Fruit fly (Drosophila melanogaster): ENCODE results near the gene mdy.

Gene mdy

dm6 chr2L:16826872-16827506 is 10.5 kb downstream of the mdy start, which contains the start of gene AspRS-m (continued):
- TF ChIP-seq phol (tag; optimal IDR thresholded peaks at IDR 0.05) (no peak), CG8924 (tag; optimal IDR thresholded peaks at IDR 0.05) (no peak), ab (GFP tag; optimal IDR thresholded peaks at IDR 0.05) (no peak), B-H1 (GFP tag; IDR thresholded peaks at IDR 0.05) (no peak), sqz (GFP tag; optimal IDR thresholded peaks at IDR 0.05) (no peak), usp (GFP tag; optimal IDR thresholded peaks at IDR 0.05) (no peak), CG17802 (tag; optimal IDR thresholded peaks at IDR 0.05) (no peak), CTCF (GFP tag; optimal IDR thresholded peaks at IDR 0.05) (no peak), repo (GFP tag; optimal IDR thresholded peaks at IDR 0.05) (no peak), Dad (GFP tag; optimal IDR thresholded peaks at IDR 0.05) (no peak), CG33557 (GFP tag; optimal IDR thresholded peaks at IDR 0.05) (no peak), ase (GFP tag; IDR thresholded peaks at IDR 0.05) (no peak), hth (optimal IDR thresholded peaks at IDR 0.05) (no peak), Lim3 (GFP tag; IDR thresholded peaks at IDR 0.05) (no peak), Hr78 (GFP tag; optimal IDR thresholded peaks at IDR 0.05) (no peak), CG9609 (GFP tag; optimal IDR thresholded peaks at IDR 0.05) (no peak), Gsc (GFP tag; IDR thresholded peaks at IDR 0.05) (no peak), gcm2 (GFP tag; optimal IDR thresholded peaks at IDR 0.05) (no peak), CG30431 (GFP tag; optimal IDR thresholded peaks at IDR 0.05) (no peak), CG42726 (GFP tag; IDR thresholded peaks at IDR 0.05; ENCODE audit: partially characterized antibody) (peak; percentile 83; the same call in 1 of the 2 replicates), CG10209 (GFP tag; optimal IDR thresholded peaks at IDR 0.05) (no peak), crol (GFP tag; IDR thresholded peaks at IDR 0.05) (no peak), sr (GFP tag; IDR thresholded peaks at IDR 0.05) (no peak), CG9727 (GFP tag; optimal IDR thresholded peaks at IDR 0.05) (peak; percentile 13), bigmax (GFP tag; optimal IDR thresholded peaks at IDR 0.05) (no peak), CG12219 (GFP tag; optimal IDR thresholded peaks at IDR 0.05) (no peak), gcm (GFP tag; optimal IDR thresholded peaks at IDR 0.05) (no peak), Dp (GFP tag; optimal IDR thresholded peaks at IDR 0.05) (peak; percentile 15), grau (tag; optimal IDR thresholded peaks at IDR 0.05) (no peak), CG16813 (GFP tag; IDR thresholded peaks at IDR 0.05; ENCODE audit: partially characterized antibody) (peak; percentile 92), Mad (GFP tag; optimal IDR thresholded peaks at IDR 0.05) (no peak), CG6254 (GFP tag; optimal IDR thresholded peaks at IDR 0.05) (no peak), CG12071 (GFP tag; optimal IDR thresholded peaks at IDR 0.05) (no peak), wor (GFP tag; IDR thresholded peaks at IDR 0.05) (no peak), pb (GFP tag; optimal IDR thresholded peaks at IDR 0.05) (no peak), CG3847 (GFP tag; IDR thresholded peaks at IDR 0.05) (peak; percentile 55), ranshi (GFP tag; IDR thresholded peaks at IDR 0.05) (peak; percentile 27; the same call in 1 of the 2 replicates), HmgD (GFP tag; optimal IDR thresholded peaks at IDR 0.05) (no peak), CG11696 (GFP tag; IDR thresholded peaks at IDR 0.05) (no peak), CG8281 (tag; optimal IDR thresholded peaks at IDR 0.05) (no peak), CG7963 (GFP tag; IDR thresholded peaks at IDR 0.05; ENCODE audit: partially characterized antibody) (peak; percentile 87), bab2 (GFP tag; optimal IDR thresholded peaks at IDR 0.05) (no peak), Lhr (GFP tag; optimal IDR thresholded peaks at IDR 0.05) (peak; percentile 23), chinmo (GFP tag; IDR thresholded peaks at IDR 0.05; ENCODE audit: partially characterized antibody) (peak; percentile 83; the same call in 3 of the 4 replicates), Abd-B (GFP tag; optimal IDR thresholded peaks at IDR 0.05) (no peak), Dek (tag; optimal IDR thresholded peaks at IDR 0.05) (no peak), tup (GFP tag; optimal IDR thresholded peaks at IDR 0.05) (no peak), Dip3 (GFP tag; optimal IDR thresholded peaks at IDR 0.05) (no peak), btn (GFP tag; optimal IDR thresholded peaks at IDR 0.05) (no peak), tap (tag; optimal IDR thresholded peaks at IDR 0.05) (no peak), fru (optimal IDR thresholded peaks at IDR 0.05) (no peak), CG1024 (GFP tag; IDR thresholded peaks at IDR 0.05) (no peak)
